ENCODE assay signal across 3 fruit fly cellular contexts in genomic region chr3L:16878830-16879536, dm6.
A peak's percentile ranks its signal among the peaks of the same experiment; 100 is the strongest.
TF ChIP-seq lines count a peak whose summit lies in the region.

No protein-coding gene starts in this region.

- TF ChIP-seq CTCF in whole organism, embryonic (GFP tag; optimal IDR thresholded peaks at IDR 0.05; lab: Kevin White, UChicago), result no peak

TF ChIP-seq in whole organism, embryonic, 481 proteins besides CTCF, POLR2A, EP300 and RAD21:
- TF ChIP-seq Med (GFP tag; lab: Kevin White, UChicago) (peak; percentile 1), ara (GFP tag; IDR thresholded peaks at IDR 0.05; lab: Robert Waterston, UW) (no peak), CG31224 (GFP tag; IDR thresholded peaks at IDR 0.05; lab: Robert Waterston, UW) (peak; percentile 77), chinmo (GFP tag; IDR thresholded peaks at IDR 0.05; lab: Robert Waterston, UW; ENCODE audit: partially characterized antibody) (0 out of 4 replicates have a peak, but pooled peaks have one; percentile 31), sr (GFP tag; IDR thresholded peaks at IDR 0.05; lab: Robert Waterston, UW) (peak; percentile 90), mam (GFP tag; optimal IDR thresholded peaks at IDR 0.05; lab: Kevin White, UChicago) (no peak), grau (tag; optimal IDR thresholded peaks at IDR 0.05; lab: Kevin White, UChicago) (no peak)

TF ChIP-seq in whole organism, prepupa, 60 proteins besides CTCF, POLR2A, EP300 and RAD21:
- peak; percentile 91 for TF ChIP-seq vri (GFP tag; optimal IDR thresholded peaks at IDR 0.05; lab: Kevin White, UChicago)
- TF ChIP-seq svp (GFP tag; lab: Kevin White, UChicago), result peak; percentile 92
- TF ChIP-seq fd85E (GFP tag; optimal IDR thresholded peaks at IDR 0.05; lab: Kevin White, UChicago), result no peak
- peak; percentile 15 for TF ChIP-seq dsx (GFP tag; optimal IDR thresholded peaks at IDR 0.05; lab: Kevin White, UChicago; ENCODE audit: poor library complexity, severe bottlenecking)
- no peak for TF ChIP-seq CG7368 (GFP tag; optimal IDR thresholded peaks at IDR 0.05; lab: Kevin White, UChicago)
- no peak for TF ChIP-seq ss (GFP tag; optimal IDR thresholded peaks at IDR 0.05; lab: Kevin White, UChicago)
- no peak for TF ChIP-seq CG6163 (GFP tag; IDR thresholded peaks at IDR 0.05; lab: Robert Waterston, UW)
- no peak for TF ChIP-seq CG1621 (tag; optimal IDR thresholded peaks at IDR 0.05; lab: Kevin White, UChicago)
- no peak for TF ChIP-seq CG6792 (GFP tag; optimal IDR thresholded peaks at IDR 0.05; lab: Kevin White, UChicago)
TF ChIP-seq in whole organism, prepupa: peak in this region for 3.

TF ChIP-seq in whole organism, wandering third instar larva, 38 proteins besides CTCF, POLR2A, EP300 and RAD21:
- TF ChIP-seq Rel (GFP tag; optimal IDR thresholded peaks at IDR 0.05; lab: Kevin White, UChicago) (no peak), Rel (tag; optimal IDR thresholded peaks at IDR 0.05; lab: Kevin White, UChicago) (peak; percentile 93), N (GFP tag; optimal IDR thresholded peaks at IDR 0.05; lab: Kevin White, UChicago) (no peak)
